In the genomic region with DNA sequence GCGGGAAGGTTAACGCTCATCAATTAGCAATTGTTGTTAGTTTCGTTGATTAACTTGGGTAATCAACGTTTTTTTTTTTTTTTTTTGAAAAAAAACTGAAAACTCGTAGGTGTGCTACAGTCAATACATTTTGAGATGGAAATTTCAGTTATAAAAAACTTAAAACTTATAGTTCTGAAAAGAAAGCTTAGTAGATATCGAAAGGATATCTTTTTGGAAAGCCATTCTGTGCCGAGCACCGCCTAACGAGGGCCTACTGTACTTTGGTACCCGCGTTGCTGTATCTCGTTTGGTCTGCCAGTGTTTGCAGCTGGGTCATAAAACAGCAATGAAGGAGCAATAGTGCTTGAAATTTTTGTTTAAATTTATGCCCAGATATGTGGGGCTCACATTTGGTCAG, we compare ENCODE assay signal across 1 fruit fly cellular context.
TF ChIP-seq lines count a peak whose summit lies in the region.

No protein-coding gene starts in this region.

TF ChIP-seq in whole organism, embryonic, 481 proteins besides CTCF, POLR2A, EP300 and RAD21 (continued from another document):
- TF ChIP-seq CG4730 (GFP tag; IDR thresholded peaks at IDR 0.05; lab: Robert Waterston, UW) (peak; percentile 60), Awh (GFP tag; IDR thresholded peaks at IDR 0.05; lab: Robert Waterston, UW) (0 out of 2 replicates have a peak, but pooled peaks have one; percentile 47), CG6689 (GFP tag; IDR thresholded peaks at IDR 0.05; lab: Robert Waterston, UW) (peak; percentile 64), Aef1 (GFP tag; IDR thresholded peaks at IDR 0.05; lab: Robert Waterston, UW) (peak; percentile 57), fd102C (GFP tag; optimal IDR thresholded peaks at IDR 0.05; lab: Kevin White, UChicago) (no peak), Ptx1 (GFP tag; IDR thresholded peaks at IDR 0.05; lab: Robert Waterston, UW) (peak; percentile 85), emc (GFP tag; optimal IDR thresholded peaks at IDR 0.05; lab: Kevin White, UChicago) (no peak), CG31224 (GFP tag; IDR thresholded peaks at IDR 0.05; lab: Robert Waterston, UW) (0 out of 2 replicates have a peak, but pooled peaks have one; percentile 30), dati (GFP tag; IDR thresholded peaks at IDR 0.05; lab: Robert Waterston, UW) (0 out of 2 replicates have a peak, but pooled peaks have one; percentile 10), CG1024 (GFP tag; IDR thresholded peaks at IDR 0.05; lab: Robert Waterston, UW) (peak; percentile 38; the same call in 1 of the 2 replicates), gsb (GFP tag; IDR thresholded peaks at IDR 0.05; lab: Robert Waterston, UW) (no peak), row (GFP tag; IDR thresholded peaks at IDR 0.05; lab: Robert Waterston, UW) (peak; percentile 47; the same call in 2 of the 3 replicates), kay (GFP tag; optimal IDR thresholded peaks at IDR 0.05; lab: Kevin White, UChicago) (no peak), Rfx (GFP tag; IDR thresholded peaks at IDR 0.05; lab: Robert Waterston, UW) (peak; percentile 81), CoRest (tag; optimal IDR thresholded peaks at IDR 0.05; lab: Kevin White, UChicago) (no peak), CG17612 (GFP tag; IDR thresholded peaks at IDR 0.05; lab: Robert Waterston, UW) (no peak), CG6813 (GFP tag; optimal IDR thresholded peaks at IDR 0.05; lab: Kevin White, UChicago) (peak; percentile 23), tin (GFP tag; optimal IDR thresholded peaks at IDR 0.05; lab: Kevin White, UChicago) (peak; percentile 37), CHES-1-like (GFP tag; optimal IDR thresholded peaks at IDR 0.05; lab: Kevin White, UChicago) (no peak), Hr3 (GFP tag; optimal IDR thresholded peaks at IDR 0.05; lab: Kevin White, UChicago) (no peak), H2.0 (GFP tag; IDR thresholded peaks at IDR 0.05; lab: Robert Waterston, UW) (0 out of 2 replicates have a peak, but pooled peaks have one; percentile 5), mam (GFP tag; optimal IDR thresholded peaks at IDR 0.05; lab: Kevin White, UChicago) (peak; percentile 23), ro (GFP tag; IDR thresholded peaks at IDR 0.05; lab: Robert Waterston, UW) (peak; percentile 25; the same call in 1 of the 2 replicates), Six4 (GFP tag; optimal IDR thresholded peaks at IDR 0.05; lab: Kevin White, UChicago) (no peak), lov (optimal IDR thresholded peaks at IDR 0.05; lab: Kevin White, UChicago) (no peak), lov (GFP tag; IDR thresholded peaks at IDR 0.05; lab: Robert Waterston, UW) (0 out of 3 replicates have a peak, but pooled peaks have one; percentile 5), ATbp (GFP tag; optimal IDR thresholded peaks at IDR 0.05; lab: Kevin White, UChicago) (no peak), cg (GFP tag; optimal IDR thresholded peaks at IDR 0.05; lab: Kevin White, UChicago) (no peak), Ada2b (GFP tag; IDR thresholded peaks at IDR 0.05; lab: Robert Waterston, UW) (peak; percentile 69), CG8765 (GFP tag; IDR thresholded peaks at IDR 0.05; lab: Robert Waterston, UW) (no peak), CG32772 (GFP tag; IDR thresholded peaks at IDR 0.05; lab: Robert Waterston, UW) (peak; percentile 66), CG10209 (GFP tag; optimal IDR thresholded peaks at IDR 0.05; lab: Kevin White, UChicago) (no peak), CG11247 (GFP tag; IDR thresholded peaks at IDR 0.05; lab: Robert Waterston, UW) (peak; percentile 68), CG11085 (GFP tag; IDR thresholded peaks at IDR 0.05; lab: Robert Waterston, UW) (0 out of 2 replicates have a peak, but pooled peaks have one; percentile 47), CG16813 (GFP tag; IDR thresholded peaks at IDR 0.05; lab: Robert Waterston, UW; ENCODE audit: partially characterized antibody) (no peak), wdn (GFP tag; IDR thresholded peaks at IDR 0.05; lab: Robert Waterston, UW) (no peak), Med (GFP tag; lab: Kevin White, UChicago) (peak; percentile 93), pros (GFP tag; optimal IDR thresholded peaks at IDR 0.05; lab: Kevin White, UChicago) (no peak), CG3281 (GFP tag; optimal IDR thresholded peaks at IDR 0.05; lab: Kevin White, UChicago) (peak; percentile 37), CG11456 (GFP tag; IDR thresholded peaks at IDR 0.05; lab: Robert Waterston, UW) (0 out of 3 replicates have a peak, but pooled peaks have one; percentile 72), CG11504 (tag; optimal IDR thresholded peaks at IDR 0.05; lab: Kevin White, UChicago) (peak; percentile 49), cwo (GFP tag; optimal IDR thresholded peaks at IDR 0.05; lab: Kevin White, UChicago) (peak; percentile 34), CG34422 (GFP tag; IDR thresholded peaks at IDR 0.05; lab: Robert Waterston, UW) (0 out of 3 replicates have a peak, but pooled peaks have one; percentile 19), CG18262 (tag; optimal IDR thresholded peaks at IDR 0.05; lab: Kevin White, UChicago) (no peak), CG4820 (GFP tag; optimal IDR thresholded peaks at IDR 0.05; lab: Kevin White, UChicago) (peak; percentile 21), btn (GFP tag; optimal IDR thresholded peaks at IDR 0.05; lab: Kevin White, UChicago) (no peak), vvl (GFP tag; IDR thresholded peaks at IDR 0.05; lab: Robert Waterston, UW) (peak; percentile 78), C15 (GFP tag; IDR thresholded peaks at IDR 0.05; lab: Robert Waterston, UW) (no peak), CG14441 (GFP tag; IDR thresholded peaks at IDR 0.05; lab: Robert Waterston, UW) (peak; percentile 63), ci (GFP tag; IDR thresholded peaks at IDR 0.05; lab: Robert Waterston, UW) (0 out of 3 replicates have a peak, but pooled peaks have one; percentile 41), ind (GFP tag; optimal IDR thresholded peaks at IDR 0.05; lab: Kevin White, UChicago) (peak; percentile 62), nau (GFP tag; optimal IDR thresholded peaks at IDR 0.05; lab: Kevin White, UChicago) (peak; percentile 43), Sin3A (optimal IDR thresholded peaks at IDR 0.05; lab: Kevin White, UChicago) (no peak), fd96Cb (tag; optimal IDR thresholded peaks at IDR 0.05; lab: Kevin White, UChicago) (peak; percentile 25), CG12942 (GFP tag; optimal IDR thresholded peaks at IDR 0.05; lab: Kevin White, UChicago) (no peak), ken (GFP tag; IDR thresholded peaks at IDR 0.05; lab: Robert Waterston, UW) (0 out of 3 replicates have a peak, but pooled peaks have one; percentile 40), zfh1 (GFP tag; IDR thresholded peaks at IDR 0.05; lab: Robert Waterston, UW) (peak; percentile 63), HLHmδ (GFP tag; optimal IDR thresholded peaks at IDR 0.05; lab: Kevin White, UChicago) (no peak), CG9797 (GFP tag; optimal IDR thresholded peaks at IDR 0.05; lab: Kevin White, UChicago) (no peak), CG43689 (GFP tag; IDR thresholded peaks at IDR 0.05; lab: Robert Waterston, UW) (no peak), Hmx (GFP tag; optimal IDR thresholded peaks at IDR 0.05; lab: Kevin White, UChicago) (no peak), CG14667 (GFP tag; IDR thresholded peaks at IDR 0.05; lab: Robert Waterston, UW) (0 out of 2 replicates have a peak, but pooled peaks have one; percentile 26), dysf (GFP tag; IDR thresholded peaks at IDR 0.05; lab: Robert Waterston, UW) (peak; percentile 74), Nf-YA (GFP tag; IDR thresholded peaks at IDR 0.05; lab: Robert Waterston, UW) (peak; percentile 59), Blimp-1 (GFP tag; optimal IDR thresholded peaks at IDR 0.05; lab: Kevin White, UChicago) (peak; percentile 39), Vsx1 (GFP tag; optimal IDR thresholded peaks at IDR 0.05; lab: Kevin White, UChicago) (no peak), gce (GFP tag; IDR thresholded peaks at IDR 0.05; lab: Robert Waterston, UW) (0 out of 3 replicates have a peak, but pooled peaks have one; percentile 31), HmgD (GFP tag; optimal IDR thresholded peaks at IDR 0.05; lab: Kevin White, UChicago) (no peak), unpg (GFP tag; optimal IDR thresholded peaks at IDR 0.05; lab: Kevin White, UChicago) (peak; percentile 32), CG18599 (GFP tag; optimal IDR thresholded peaks at IDR 0.05; lab: Kevin White, UChicago) (peak; percentile 63), exex (tag; optimal IDR thresholded peaks at IDR 0.05; lab: Kevin White, UChicago) (no peak), Dbx (GFP tag; IDR thresholded peaks at IDR 0.05; lab: Robert Waterston, UW) (peak; percentile 60; the same call in 2 of the 3 replicates), Meics (GFP tag; optimal IDR thresholded peaks at IDR 0.05; lab: Kevin White, UChicago) (peak; percentile 33), CG13123 (GFP tag; optimal IDR thresholded peaks at IDR 0.05; lab: Kevin White, UChicago) (no peak), trh (GFP tag; optimal IDR thresholded peaks at IDR 0.05; lab: Kevin White, UChicago) (no peak), sisA (GFP tag; IDR thresholded peaks at IDR 0.05; lab: Robert Waterston, UW) (peak; percentile 60), CG2875 (GFP tag; optimal IDR thresholded peaks at IDR 0.05; lab: Kevin White, UChicago) (no peak), hkb (optimal IDR thresholded peaks at IDR 0.05; lab: Kevin White, UChicago) (no peak), hkb (GFP tag; IDR thresholded peaks at IDR 0.05; lab: Robert Waterston, UW) (peak; percentile 37; the same call in 1 of the 2 replicates), cato (GFP tag; optimal IDR thresholded peaks at IDR 0.05; lab: Kevin White, UChicago; ENCODE audit: borderline replicate concordance) (no peak), Sry-δ (GFP tag; optimal IDR thresholded peaks at IDR 0.05; lab: Kevin White, UChicago) (peak; percentile 27), ttk (GFP tag; IDR thresholded peaks at IDR 0.05; lab: Robert Waterston, UW) (peak; percentile 68), CG15514 (GFP tag; optimal IDR thresholded peaks at IDR 0.05; lab: Kevin White, UChicago) (peak; percentile 23), CG10654 (GFP tag; optimal IDR thresholded peaks at IDR 0.05; lab: Kevin White, UChicago) (peak; percentile 18), gcm (GFP tag; optimal IDR thresholded peaks at IDR 0.05; lab: Kevin White, UChicago) (no peak), Max (GFP tag; optimal IDR thresholded peaks at IDR 0.05; lab: Kevin White, UChicago) (no peak), sens-2 (GFP tag; IDR thresholded peaks at IDR 0.05; lab: Robert Waterston, UW) (no peak), CG8359 (GFP tag; optimal IDR thresholded peaks at IDR 0.05; lab: Kevin White, UChicago; ENCODE audit: borderline replicate concordance) (no peak), CG31441 (GFP tag; IDR thresholded peaks at IDR 0.05; lab: Robert Waterston, UW) (peak; percentile 41; the same call in 1 of the 2 replicates), ssp (GFP tag; IDR thresholded peaks at IDR 0.05; lab: Robert Waterston, UW) (peak; percentile 36; the same call in 1 of the 2 replicates), CG7357 (GFP tag; IDR thresholded peaks at IDR 0.05; lab: Robert Waterston, UW) (no peak), tgo (GFP tag; IDR thresholded peaks at IDR 0.05; lab: Robert Waterston, UW) (peak; percentile 55; the same call in 2 of the 3 replicates), CG4424 (GFP tag; optimal IDR thresholded peaks at IDR 0.05; lab: Kevin White, UChicago) (peak; percentile 15), B-H1 (GFP tag; IDR thresholded peaks at IDR 0.05; lab: Robert Waterston, UW) (no peak; the same call in 2 of the 3 replicates), abd-A (tag; optimal IDR thresholded peaks at IDR 0.05; lab: Kevin White, UChicago) (no peak), Ets65A (GFP tag; lab: Kevin White, UChicago) (peak; percentile 90), Dref (GFP tag; IDR thresholded peaks at IDR 0.05; lab: Robert Waterston, UW) (no peak), CG9932 (GFP tag; IDR thresholded peaks at IDR 0.05; lab: Robert Waterston, UW) (0 out of 2 replicates have a peak, but pooled peaks have one; percentile 37)
